Fruit fly (Drosophila melanogaster): ENCODE measurements around the gene Mi-2.

Mi-2 gene

dm6 chr3L:19836375-19836937 lies 73.6 kb downstream of the Mi-2 start, which contains the start of gene kto (continued):
- TF ChIP-seq nau (GFP tag; optimal IDR thresholded peaks at IDR 0.05) (no peak), CG12155 (GFP tag; optimal IDR thresholded peaks at IDR 0.05) (no peak), MESR4 (GFP tag; optimal IDR thresholded peaks at IDR 0.05) (peak; percentile 81), Sox100B (GFP tag; optimal IDR thresholded peaks at IDR 0.05) (no peak), Atf3 (GFP tag; optimal IDR thresholded peaks at IDR 0.05) (no peak), Vsx1 (GFP tag; optimal IDR thresholded peaks at IDR 0.05) (no peak), grn (GFP tag; optimal IDR thresholded peaks at IDR 0.05) (no peak), CG32772 (GFP tag; IDR thresholded peaks at IDR 0.05) (no peak), gcm (GFP tag; optimal IDR thresholded peaks at IDR 0.05) (no peak), NC2β (GFP tag; optimal IDR thresholded peaks at IDR 0.05) (no peak), CG2129 (GFP tag; IDR thresholded peaks at IDR 0.05; ENCODE audit: partially characterized antibody) (peak; percentile 70), ac (GFP tag; optimal IDR thresholded peaks at IDR 0.05) (no peak), Doc2 (GFP tag; IDR thresholded peaks at IDR 0.05) (no peak)

DNA sequence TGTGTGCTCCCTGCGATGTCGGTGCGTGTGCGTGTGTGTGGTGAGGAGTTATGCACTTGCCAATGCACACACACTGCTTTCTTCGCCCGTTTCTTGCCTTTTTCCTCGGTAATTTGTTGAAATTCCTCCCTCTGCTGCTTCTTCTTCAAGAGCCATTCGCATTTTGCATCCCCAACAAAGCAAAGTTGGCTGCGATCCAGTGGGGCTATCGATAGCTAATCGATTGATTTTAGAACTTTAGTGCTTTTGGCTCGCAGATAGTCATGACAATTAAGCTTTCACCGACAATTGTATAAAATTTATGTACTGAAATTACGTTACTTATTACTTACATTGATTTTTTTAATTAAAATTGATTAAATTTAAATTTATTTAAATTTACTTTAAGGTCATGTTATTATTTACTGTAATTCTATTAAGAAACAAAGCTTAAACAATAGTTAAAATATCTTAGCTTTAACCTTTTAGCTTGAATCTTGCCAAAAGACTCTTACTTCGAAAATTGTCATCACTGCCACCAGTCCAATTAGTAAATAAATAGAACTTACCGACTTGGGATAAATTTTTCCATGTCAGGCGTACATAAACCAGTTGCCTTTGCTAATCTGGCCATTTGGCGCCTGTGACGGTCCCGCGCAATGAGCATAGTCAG lies 75.7 kb downstream of the Mi-2 start, which contains the start of the genes trc and CG32221:
trc (minus strand) TSS at position 162 of the 652 bp plus-strand sequence.
CG32221 (plus strand) TSS at position 528 of the 652 bp plus-strand sequence.
- TF ChIP-seq lmd (GFP tag; IDR thresholded peaks at IDR 0.05) (peak; percentile 36; the same call in 1 of the 2 replicates), chm (GFP tag; IDR thresholded peaks at IDR 0.05) (peak; percentile 67), az2 (GFP tag; optimal IDR thresholded peaks at IDR 0.05) (no peak), Nf-YA (GFP tag; IDR thresholded peaks at IDR 0.05) (no peak), Vsx1 (GFP tag; optimal IDR thresholded peaks at IDR 0.05) (no peak), CG9609 (GFP tag; optimal IDR thresholded peaks at IDR 0.05) (peak; percentile 9), hth (optimal IDR thresholded peaks at IDR 0.05) (no peak), Abd-B (GFP tag; optimal IDR thresholded peaks at IDR 0.05) (no peak), prd (optimal IDR thresholded peaks at IDR 0.05) (no peak), prd (GFP tag; IDR thresholded peaks at IDR 0.05) (no peak), Dll (GFP tag; IDR thresholded peaks at IDR 0.05; ENCODE audit: partially characterized antibody) (peak; percentile 67), dati (GFP tag; IDR thresholded peaks at IDR 0.05) (no peak), exex (tag; optimal IDR thresholded peaks at IDR 0.05) (no peak), HLH4C (GFP tag; IDR thresholded peaks at IDR 0.05; ENCODE audit: partially characterized antibody) (peak; percentile 59), BtbVII (GFP tag; optimal IDR thresholded peaks at IDR 0.05) (no peak), CG8765 (GFP tag; IDR thresholded peaks at IDR 0.05) (no peak), Mes4 (GFP tag; optimal IDR thresholded peaks at IDR 0.05) (no peak), yki (optimal IDR thresholded peaks at IDR 0.05) (no peak), E2f2 (GFP tag; IDR thresholded peaks at IDR 0.05) (peak; percentile 41; the same call in 1 of the 2 replicates), stwl (tag; optimal IDR thresholded peaks at IDR 0.05) (peak; percentile 53), CG15073 (GFP tag; optimal IDR thresholded peaks at IDR 0.05) (no peak), CG5245 (GFP tag; optimal IDR thresholded peaks at IDR 0.05) (peak; percentile 31), pum (GFP tag; optimal IDR thresholded peaks at IDR 0.05) (peak; percentile 1), CG13624 (GFP tag; optimal IDR thresholded peaks at IDR 0.05) (no peak), CG17829 (tag; optimal IDR thresholded peaks at IDR 0.05) (peak; percentile 38), Antp (GFP tag; optimal IDR thresholded peaks at IDR 0.05) (peak; percentile 48), corto (GFP tag; optimal IDR thresholded peaks at IDR 0.05) (no peak), Kr (GFP tag; optimal IDR thresholded peaks at IDR 0.05) (no peak), TFAM (GFP tag; optimal IDR thresholded peaks at IDR 0.05) (no peak), CG31365 (tag; optimal IDR thresholded peaks at IDR 0.05) (no peak), dan (GFP tag; IDR thresholded peaks at IDR 0.05) (no peak), CG14050 (GFP tag; IDR thresholded peaks at IDR 0.05) (no peak), CG10209 (GFP tag; optimal IDR thresholded peaks at IDR 0.05) (no peak), BEAF-32 (GFP tag; optimal IDR thresholded peaks at IDR 0.05) (peak; percentile 85), CG10543 (GFP tag; optimal IDR thresholded peaks at IDR 0.05) (no peak), CG4424 (GFP tag; optimal IDR thresholded peaks at IDR 0.05) (peak; percentile 44), CG13775 (GFP tag; optimal IDR thresholded peaks at IDR 0.05) (peak; percentile 65), mld (GFP tag; IDR thresholded peaks at IDR 0.05; ENCODE audit: partially characterized antibody) (peak; percentile 39; the same call in 1 of the 3 replicates)

All from whole organism, embryonic.